Fruit fly (Drosophila melanogaster) whole organism, adult: ENCODE data around the gene Tsf2.

ENCODE experiments used
- CG14711 ChIP-seq: fragments of 200-800 bp; sonication (Bioruptor generic); optimal IDR thresholded peaks from 2 replicates; lab custom pipeline; 2018; ENCODE audit warnings: missing biosample characterization, mild to moderate bottlenecking, missing genetic modification characterization, moderate library complexity
- Clk ChIP-seq: fragments of 200-800 bp; sonication (Bioruptor generic); optimal IDR thresholded peaks from 2 replicates; lab custom pipeline; 2017; ENCODE audit warnings: missing biosample characterization, missing genetic modification characterization
- Crg-1 ChIP-seq: fragments of 200-800 bp; sonication (Bioruptor generic); optimal IDR thresholded peaks from 2 replicates; lab custom pipeline; 2016; ENCODE audit warnings: missing biosample characterization, missing genetic modification characterization
- kay ChIP-seq: fragments of 200-800 bp; sonication (Bioruptor generic); peaks from one replicate; lab custom pipeline; 2016; ENCODE audit warnings: missing biosample characterization, missing genetic modification characterization, borderline replicate concordance
- toe ChIP-seq: fragments of 200-800 bp; sonication (Bioruptor generic); optimal IDR thresholded peaks from 2 replicates; lab custom pipeline; 2016; ENCODE audit warnings: missing biosample characterization, missing genetic modification characterization

dm6 chr3L:12489952-12490351 lies 43.6 kb downstream of the Tsf2 start:
- TF ChIP-seq Crg-1 (no peak), toe (GFP tag; lab: Kevin White, UChicago) (no peak), kay (GFP tag; lab: Kevin White, UChicago) (no peak), Clk (no peak), CG14711 (tag; lab: Kevin White, UChicago) (no peak)
